Fruit fly (Drosophila melanogaster) whole organism, adult: Measurements from ENCODE around the gene her.

Experiments used
- CG11617 ChIP-seq: fragments of 200-800 bp; sonication (Bioruptor generic); optimal IDR thresholded peaks from 2 replicates; lab custom pipeline; 2017; ENCODE audit warnings: mild to moderate bottlenecking, missing biosample characterization, missing genetic modification reagents, missing genetic modification characterization
- CG12768 ChIP-seq: fragments of 200-800 bp; sonication (Bioruptor generic); optimal IDR thresholded peaks from 2 replicates; lab custom pipeline; 2017; ENCODE audit warnings: missing biosample characterization, missing genetic modification characterization, mild to moderate bottlenecking, moderate library complexity, missing genetic modification reagents
- CG14711 ChIP-seq: fragments of 200-800 bp; sonication (Bioruptor generic); optimal IDR thresholded peaks from 2 replicates; lab custom pipeline; 2018; ENCODE audit warnings: missing biosample characterization, mild to moderate bottlenecking, missing genetic modification characterization, moderate library complexity
- CG1620 ChIP-seq: fragments of 200-800 bp; sonication (Bioruptor generic); optimal IDR thresholded peaks from 2 replicates; lab custom pipeline; 2016; ENCODE audit warnings: missing biosample characterization, missing genetic modification characterization
- CG33017 ChIP-seq: fragments of 200-800 bp; sonication (Bioruptor generic); optimal IDR thresholded peaks from 2 replicates; lab custom pipeline; 2018; ENCODE audit warnings: missing biosample characterization, mild to moderate bottlenecking, missing genetic modification characterization, moderate library complexity
- CG5204 ChIP-seq: fragments of 200-800 bp; sonication (Bioruptor generic); optimal IDR thresholded peaks from 2 replicates; lab custom pipeline; 2016; ENCODE audit warnings: missing biosample characterization, missing genetic modification characterization
- CG7045 ChIP-seq: fragments of 200-800 bp; sonication (Bioruptor generic); optimal IDR thresholded peaks from 2 replicates; lab custom pipeline; 2017; ENCODE audit warnings: missing biosample characterization, mild to moderate bottlenecking, missing genetic modification characterization
- CG7101 ChIP-seq: fragments of 200-800 bp; sonication (Bioruptor generic); optimal IDR thresholded peaks from 2 replicates; lab custom pipeline; 2018; ENCODE audit warnings: missing biosample characterization, mild to moderate bottlenecking, missing genetic modification characterization, moderate library complexity
- Clk ChIP-seq: fragments of 200-800 bp; sonication (Bioruptor generic); optimal IDR thresholded peaks from 2 replicates; lab custom pipeline; 2017; ENCODE audit warnings: missing biosample characterization, missing genetic modification characterization
- Crg-1 ChIP-seq: fragments of 200-800 bp; sonication (Bioruptor generic); optimal IDR thresholded peaks from 2 replicates; lab custom pipeline; 2016; ENCODE audit warnings: missing biosample characterization, missing genetic modification characterization
- Hr96 ChIP-seq: fragments of 200-800 bp; sonication (Bioruptor generic); optimal IDR thresholded peaks from 2 replicates; lab custom pipeline; 2016; ENCODE audit warnings: missing biosample characterization, missing genetic modification characterization
- Mnt ChIP-seq: fragments of 200-800 bp; sonication (Bioruptor generic); optimal IDR thresholded peaks from 2 replicates; lab custom pipeline; 2016; ENCODE audit warnings: missing biosample characterization, mild to moderate bottlenecking, missing genetic modification characterization
- bab1 ChIP-seq: fragments of 200-800 bp; sonication (Bioruptor generic); optimal IDR thresholded peaks from 3 replicates; lab custom pipeline; 2019; ENCODE audit warnings: missing biosample characterization, mild to moderate bottlenecking, missing genetic modification characterization, moderate library complexity
- cic ChIP-seq: fragments of 200-800 bp; sonication (Bioruptor generic); optimal IDR thresholded peaks from 2 replicates; lab custom pipeline; 2017; ENCODE audit warnings: missing biosample characterization, mild to moderate bottlenecking, missing genetic modification characterization, moderate library complexity
- cnc ChIP-seq, 2 experiments: fragments of >200 bp; optimal IDR thresholded peaks; 2 replicates each; lab custom pipeline; 2017
- kay ChIP-seq: fragments of 200-800 bp; sonication (Bioruptor generic); peaks from one replicate; lab custom pipeline; 2016; ENCODE audit warnings: missing biosample characterization, missing genetic modification characterization, borderline replicate concordance
- ovo ChIP-seq: fragments of 200-800 bp; sonication (Bioruptor generic); optimal IDR thresholded peaks from 2 replicates; lab custom pipeline; 2016; ENCODE audit warnings: missing biosample characterization, missing genetic modification characterization
- pad ChIP-seq: fragments of 200-800 bp; sonication (Bioruptor generic); optimal IDR thresholded peaks from 3 replicates; lab custom pipeline; 2017; ENCODE audit warnings: missing biosample characterization, missing genetic modification characterization, mild to moderate bottlenecking, moderate library complexity, missing genetic modification reagents
- tj ChIP-seq: fragments of 200-800 bp; sonication (Bioruptor generic); optimal IDR thresholded peaks from 3 replicates; lab custom pipeline; 2017; ENCODE audit warnings: missing biosample characterization, mild to moderate bottlenecking, missing genetic modification characterization, moderate library complexity
- toe ChIP-seq: fragments of 200-800 bp; sonication (Bioruptor generic); optimal IDR thresholded peaks from 2 replicates; lab custom pipeline; 2016; ENCODE audit warnings: missing biosample characterization, missing genetic modification characterization

Gene her

DNA sequence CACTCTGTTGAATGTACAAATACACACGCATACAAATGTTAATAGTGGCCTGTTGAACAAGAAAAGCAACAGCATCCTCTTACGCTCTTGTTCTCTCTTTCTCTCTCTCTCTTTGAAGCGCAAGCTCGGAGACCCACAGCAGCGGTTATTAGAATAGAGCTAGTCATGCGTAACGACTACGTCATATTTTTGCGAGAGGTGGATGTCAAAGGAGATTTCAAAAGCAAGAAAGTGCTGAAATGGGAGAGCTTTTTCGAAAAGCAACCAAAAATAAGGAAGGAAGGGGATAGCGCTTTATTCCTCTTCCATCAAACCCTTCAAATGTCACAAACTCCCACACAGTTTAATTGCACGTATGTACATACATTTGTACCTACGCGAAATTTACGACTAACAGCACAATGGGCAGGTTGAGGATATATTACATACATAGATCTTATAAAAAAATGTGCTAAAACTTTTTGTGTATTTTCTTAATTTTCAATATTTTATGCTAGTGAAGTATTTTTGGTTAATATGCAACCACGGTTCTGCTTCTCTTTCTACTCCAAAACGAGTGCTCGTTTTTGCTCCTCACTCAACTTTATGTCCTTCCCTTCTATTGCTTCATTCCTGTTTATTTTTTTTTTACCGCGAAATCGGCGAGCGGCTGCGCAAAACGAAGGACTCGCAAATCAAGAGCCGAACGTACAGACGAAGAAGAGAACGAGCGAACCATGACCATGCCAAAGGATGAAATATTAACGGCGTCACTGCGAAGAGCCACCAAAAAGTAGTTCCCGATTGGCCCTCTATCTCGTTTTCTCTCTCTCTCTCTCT lies 13.0 kb downstream of the her start:
- TF ChIP-seq cnc (optimal IDR thresholded peaks at IDR 0.05; lab: Kevin White, UChicago) (no peak), Hr96 (GFP tag; lab: Kevin White, UChicago) (no peak), CG33017 (no peak), CG5204 (GFP tag; lab: Kevin White, UChicago) (peak; percentile 32), kay (peak; percentile 85), Crg-1 (GFP tag; lab: Kevin White, UChicago) (no peak), Mnt (GFP tag; lab: Kevin White, UChicago) (no peak)

DNA sequence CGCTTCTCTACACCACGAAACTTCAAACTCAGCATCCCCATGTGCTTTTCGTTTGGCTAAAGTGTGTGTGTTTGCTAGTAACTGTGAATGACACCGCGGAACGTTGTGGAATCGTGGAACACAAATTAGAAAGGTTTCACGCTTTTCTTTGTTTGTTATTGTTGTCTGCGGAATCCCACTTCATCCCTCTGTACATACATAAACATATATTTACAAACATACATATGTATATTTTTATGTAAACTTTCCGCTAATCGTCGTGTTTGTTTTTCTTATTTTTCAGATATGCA lies 13.6 kb downstream of the her start:
- TF ChIP-seq ovo (GFP tag; lab: Kevin White, UChicago) (no peak), CG7101 (tag; lab: Kevin White, UChicago) (no peak), Mnt (GFP tag; lab: Kevin White, UChicago) (peak; percentile 2), Hr96 (GFP tag; lab: Kevin White, UChicago) (no peak), CG7045 (GFP tag; lab: Kevin White, UChicago) (no peak)

DNA sequence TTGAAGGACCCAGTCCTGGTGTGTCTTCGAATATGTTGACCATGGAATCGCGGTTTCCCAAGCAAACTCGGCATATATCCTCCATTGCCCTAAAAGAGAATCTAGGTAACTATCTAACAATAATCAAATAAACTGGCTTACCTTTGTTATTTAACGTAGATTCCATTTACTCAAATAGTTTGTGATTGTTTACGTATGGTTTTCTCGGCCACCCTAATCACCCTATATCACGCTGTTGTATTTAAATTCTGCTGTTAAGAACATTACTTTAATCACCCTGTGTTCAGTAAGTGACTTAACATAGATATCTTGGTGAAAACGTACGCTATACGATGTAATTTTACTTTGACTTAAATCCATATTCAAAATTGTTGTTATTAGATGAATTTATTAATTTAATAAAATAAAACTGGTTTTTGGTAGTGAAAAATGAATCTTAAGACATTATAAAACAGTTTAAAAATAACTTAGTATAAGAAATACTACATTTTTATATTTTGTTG lies 26.1 kb downstream of the her start:
- TF ChIP-seq Crg-1 (GFP tag; lab: Kevin White, UChicago): no peak
- no peak for TF ChIP-seq CG5204 (GFP tag; lab: Kevin White, UChicago)
- peak; percentile 6 for TF ChIP-seq bab1 (GFP tag; lab: Kevin White, UChicago)
- no peak for TF ChIP-seq kay

DNA sequence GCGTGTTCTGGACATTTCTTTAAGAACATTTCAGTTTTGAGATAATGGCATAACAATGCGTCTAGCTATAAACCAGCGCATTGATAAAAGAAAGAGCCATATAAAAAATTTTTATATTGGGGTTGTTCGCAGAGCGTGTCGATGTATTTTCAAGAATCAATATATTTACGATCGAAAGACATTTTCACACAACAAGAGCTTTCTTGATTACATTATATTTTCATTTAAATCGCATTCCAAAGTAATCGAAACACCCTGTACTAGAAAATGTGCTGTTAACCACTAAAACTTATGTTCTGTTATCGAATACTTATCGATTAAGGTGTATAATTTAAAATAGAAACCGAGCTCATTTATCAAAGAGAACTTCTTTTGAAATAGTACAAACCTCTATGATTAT lies 26.8 kb downstream of the her start:
- TF ChIP-seq Crg-1 (GFP tag; lab: Kevin White, UChicago) (peak; percentile 58), CG1620 (GFP tag; lab: Kevin White, UChicago) (peak; percentile 66), toe (peak; percentile 71), CG7101 (tag; lab: Kevin White, UChicago) (peak; percentile 56), bab1 (GFP tag; lab: Kevin White, UChicago) (peak; percentile 72), cic (GFP tag; lab: Kevin White, UChicago) (no peak), CG5204 (GFP tag; lab: Kevin White, UChicago) (peak; percentile 74), CG33017 (peak; percentile 15), CG12768 (GFP tag; lab: Kevin White, UChicago) (no peak), CG11617 (GFP tag; lab: Kevin White, UChicago) (peak; percentile 43), kay (peak; percentile 73), Hr96 (GFP tag; lab: Kevin White, UChicago) (peak; percentile 29), Clk (GFP tag; lab: Kevin White, UChicago) (no peak), ovo (GFP tag; lab: Kevin White, UChicago) (no peak), CG7045 (GFP tag; lab: Kevin White, UChicago) (peak; percentile 62), tj (peak; percentile 4), pad (no peak), CG14711 (tag; lab: Kevin White, UChicago) (no peak), Mnt (GFP tag; lab: Kevin White, UChicago) (peak; percentile 26), cnc (optimal IDR thresholded peaks at IDR 0.05; lab: Kevin White, UChicago) (no peak)

DNA sequence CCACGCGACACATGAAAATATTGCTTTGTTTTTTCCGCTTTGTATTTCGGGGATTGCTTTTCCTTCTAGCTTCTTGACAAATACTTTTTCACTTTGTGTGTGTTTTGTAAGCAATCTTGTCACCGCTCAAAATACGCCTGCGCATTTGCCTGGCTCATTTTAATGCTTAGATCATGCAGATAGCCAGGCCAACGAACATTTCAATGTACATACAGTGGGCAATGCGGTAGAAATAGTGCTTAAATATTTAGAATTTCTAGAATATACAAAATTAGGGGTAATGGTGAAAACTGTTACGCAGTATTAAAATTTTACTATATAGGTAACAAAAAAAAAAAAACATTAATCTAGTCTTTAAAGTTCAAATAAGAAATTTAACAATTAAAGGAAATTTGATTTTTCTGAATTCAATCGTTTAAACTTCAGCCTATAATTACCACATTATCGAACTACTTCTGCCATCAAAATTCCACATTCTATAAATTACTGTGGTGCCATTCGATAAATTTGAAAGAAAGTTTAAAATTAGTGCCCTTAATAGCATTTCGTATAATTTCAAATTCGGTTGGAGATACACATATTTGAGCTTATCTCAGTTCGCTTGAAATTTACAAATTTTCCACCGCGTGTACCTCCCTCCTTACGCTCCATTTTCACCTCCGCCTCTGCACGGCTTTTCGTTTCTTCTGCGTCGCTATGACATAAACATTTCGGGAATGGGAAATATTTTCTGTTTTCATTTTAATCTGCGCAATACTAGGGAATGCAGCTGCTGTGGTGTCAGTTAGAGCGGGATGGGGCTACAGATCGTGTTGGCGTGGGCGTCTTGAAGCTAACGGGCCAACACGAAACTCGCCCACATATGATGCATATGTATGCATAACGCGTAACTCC lies 30.1 kb downstream of the her start:
- TF ChIP-seq Clk (GFP tag; lab: Kevin White, UChicago): no peak
- TF ChIP-seq Hr96 (GFP tag; lab: Kevin White, UChicago): no peak
- no peak for TF ChIP-seq CG12768 (GFP tag; lab: Kevin White, UChicago)
- TF ChIP-seq ovo (GFP tag; lab: Kevin White, UChicago): no peak
- no peak for TF ChIP-seq CG7101 (tag; lab: Kevin White, UChicago)
- no peak for TF ChIP-seq toe
- no peak for TF ChIP-seq Crg-1 (GFP tag; lab: Kevin White, UChicago)
- no peak for TF ChIP-seq CG5204 (GFP tag; lab: Kevin White, UChicago)
- no peak for TF ChIP-seq CG1620 (GFP tag; lab: Kevin White, UChicago)
- no peak for TF ChIP-seq CG14711 (tag; lab: Kevin White, UChicago)
- TF ChIP-seq kay: peak; percentile 49
- TF ChIP-seq bab1 (GFP tag; lab: Kevin White, UChicago): peak; percentile 22
- TF ChIP-seq CG11617 (GFP tag; lab: Kevin White, UChicago): no peak
- no peak for TF ChIP-seq CG33017
- TF ChIP-seq CG7045 (GFP tag; lab: Kevin White, UChicago): no peak
- TF ChIP-seq cic (GFP tag; lab: Kevin White, UChicago): no peak
- no peak for TF ChIP-seq Mnt (GFP tag; lab: Kevin White, UChicago)
- TF ChIP-seq tj: peak; percentile 83
- TF ChIP-seq cnc (optimal IDR thresholded peaks at IDR 0.05; lab: Kevin White, UChicago): no peak
- TF ChIP-seq pad: no peak

DNA sequence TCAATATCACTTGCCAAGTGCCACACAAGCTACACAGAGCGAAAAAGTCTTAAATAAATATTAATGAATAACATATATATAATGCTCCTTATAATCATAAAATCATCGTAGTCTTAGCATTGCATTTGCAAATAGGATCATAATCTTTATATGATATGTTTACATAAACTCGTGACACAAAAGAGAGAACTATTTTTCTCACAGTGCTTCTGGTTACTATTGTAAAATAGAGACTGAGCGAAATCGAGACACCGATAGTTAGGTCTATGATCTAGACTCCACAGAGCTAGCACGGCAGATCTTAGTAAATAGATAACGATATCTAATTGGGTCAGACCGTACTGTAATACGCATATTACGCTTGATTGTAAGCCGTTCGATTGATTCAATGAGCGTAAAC lies 32.7 kb downstream of the her start:
- TF ChIP-seq tj (peak; percentile 29), CG7045 (GFP tag; lab: Kevin White, UChicago) (peak; percentile 53), Clk (GFP tag; lab: Kevin White, UChicago) (no peak), CG7101 (tag; lab: Kevin White, UChicago) (peak; percentile 23), CG33017 (peak; percentile 67), Crg-1 (GFP tag; lab: Kevin White, UChicago) (no peak), CG5204 (GFP tag; lab: Kevin White, UChicago) (peak; percentile 62), CG11617 (GFP tag; lab: Kevin White, UChicago) (peak; percentile 38)
